Fruit fly (Drosophila melanogaster) whole organism, embryonic: ENCODE measurements around the gene CG42305.
A peak's percentile ranks its signal among the peaks of the same experiment; 100 is the strongest.

Experiments used
- Adf1 ChIP-seq: fragments of 200-800 bp; sonication (Bioruptor generic); IDR thresholded peaks from 2 replicates; pipeline ENCODE4 v1.3.6; 2022; ENCODE audit warnings: missing biosample characterization, missing genetic modification characterization
- Awh ChIP-seq: fragments of 200-800 bp; sonication (Bioruptor generic); IDR thresholded peaks from 2 replicates; pipeline ENCODE4, ENCODE4 v1.3.6; 2022; ENCODE audit warnings: missing biosample characterization, missing genetic modification characterization
- CG12942 ChIP-seq: fragments of 200-800 bp; sonication (Bioruptor generic); optimal IDR thresholded peaks from 3 replicates; lab custom pipeline; 2016; ENCODE audit warnings: missing biosample characterization, missing genetic modification characterization
- CG13424 ChIP-seq: fragments of 200-800 bp; sonication (Bioruptor generic); optimal IDR thresholded peaks from 2 replicates; lab custom pipeline; 2019; ENCODE audit warnings: missing biosample characterization, mild to moderate bottlenecking, missing genetic modification characterization, moderate library complexity
- CG14441 ChIP-seq: fragments of 200-800 bp; sonication (Bioruptor generic); IDR thresholded peaks from 2 replicates; pipeline ENCODE4 v1.3.6; 2022; ENCODE audit warnings: missing biosample characterization, missing genetic modification characterization
- CG15073 ChIP-seq: fragments of 200-800 bp; sonication (Bioruptor generic); optimal IDR thresholded peaks from 2 replicates; lab custom pipeline; 2016; ENCODE audit warnings: missing biosample characterization, missing genetic modification characterization
- CG15514 ChIP-seq: fragments of 200-800 bp; sonication (Bioruptor generic); optimal IDR thresholded peaks from 3 replicates; lab custom pipeline; 2017; ENCODE audit warnings: missing biosample characterization, missing genetic modification characterization, mild to moderate bottlenecking, moderate library complexity, missing genetic modification reagents
- CG3065 ChIP-seq: fragments of 200-800 bp; sonication (Bioruptor generic); optimal IDR thresholded peaks from 2 replicates; lab custom pipeline; 2016; ENCODE audit warnings: missing biosample characterization, missing genetic modification characterization
- CG31365 ChIP-seq: fragments of 200-800 bp; sonication (Bioruptor generic); optimal IDR thresholded peaks from 2 replicates; lab custom pipeline; 2018; ENCODE audit warnings: missing biosample characterization, mild to moderate bottlenecking, missing genetic modification characterization
- CG31388 ChIP-seq: fragments of 200-800 bp; sonication (Bioruptor generic); optimal IDR thresholded peaks from 2 replicates; lab custom pipeline; 2016; ENCODE audit warnings: missing biosample characterization, missing genetic modification characterization
- CG33557 ChIP-seq: fragments of 200-800 bp; sonication (Bioruptor generic); optimal IDR thresholded peaks from 2 replicates; lab custom pipeline; 2019; ENCODE audit warnings: missing biosample characterization, mild to moderate bottlenecking, missing genetic modification characterization, moderate library complexity
- CG4424 ChIP-seq: fragments of 200-800 bp; sonication (Bioruptor generic); optimal IDR thresholded peaks from 3 replicates; lab custom pipeline; 2016; ENCODE audit warnings: missing biosample characterization, missing genetic modification characterization
- CG4707 ChIP-seq: fragments of 200-800 bp; sonication (Bioruptor generic); optimal IDR thresholded peaks from 2 replicates; lab custom pipeline; 2018; ENCODE audit warnings: missing biosample characterization, mild to moderate bottlenecking, missing genetic modification characterization, moderate library complexity
- CG4854 ChIP-seq: fragments of 200-800 bp; sonication (Bioruptor generic); optimal IDR thresholded peaks from 2 replicates; lab custom pipeline; 2016; ENCODE audit warnings: missing biosample characterization, missing genetic modification characterization, inconsistent platforms
- CG6813 ChIP-seq: fragments of 200-800 bp; sonication (Bioruptor generic); optimal IDR thresholded peaks from 2 replicates; lab custom pipeline; 2017; ENCODE audit warnings: missing biosample characterization, missing genetic modification characterization, mild to moderate bottlenecking, moderate library complexity, missing genetic modification reagents
- CG7556 ChIP-seq: fragments of 200-800 bp; sonication (Bioruptor generic); optimal IDR thresholded peaks from 2 replicates; lab custom pipeline; 2017; ENCODE audit warnings: missing biosample characterization, mild to moderate bottlenecking, missing genetic modification characterization
- CG8089 ChIP-seq: fragments of 200-800 bp; sonication (Bioruptor generic); optimal IDR thresholded peaks from 3 replicates; lab custom pipeline; 2016; ENCODE audit warnings: missing biosample characterization, missing genetic modification characterization
- CG8290 ChIP-seq, 3 experiments: fragments of 200-800 bp; sonication (Bioruptor generic); optimal IDR thresholded peaks; 2 replicates each; lab custom pipeline; 2016 to 2019; ENCODE audit warnings: missing biosample characterization in 3 of 3, missing genetic modification characterization in 3 of 3, mild to moderate bottlenecking in 2 of 3, moderate library complexity in 1 of 3
- CHES-1-like ChIP-seq: fragments of 200-800 bp; sonication (Bioruptor generic); optimal IDR thresholded peaks from 2 replicates; lab custom pipeline; 2016; ENCODE audit warnings: missing biosample characterization, missing genetic modification characterization
- Deaf1 ChIP-seq: fragments of 200-800 bp; optimal IDR thresholded peaks from 3 replicates; lab custom pipeline; 2019; ENCODE audit warnings: missing biosample characterization, mild to moderate bottlenecking, missing genetic modification characterization, moderate library complexity
- Dp ChIP-seq: fragments of 200-800 bp; sonication (Bioruptor generic); optimal IDR thresholded peaks from 2 replicates; lab custom pipeline; 2018; ENCODE audit warnings: missing biosample characterization, mild to moderate bottlenecking, missing genetic modification characterization, moderate library complexity
- ERR ChIP-seq: fragments of 200-800 bp; sonication (Bioruptor generic); optimal IDR thresholded peaks from 2 replicates; lab custom pipeline; 2016; ENCODE audit warnings: missing biosample characterization, missing genetic modification characterization
- Fer1 ChIP-seq: fragments of 200-800 bp; sonication (Bioruptor generic); optimal IDR thresholded peaks from 2 replicates; lab custom pipeline; 2017; ENCODE audit warnings: missing biosample characterization, mild to moderate bottlenecking, missing genetic modification characterization
- Hand ChIP-seq: fragments of 200-800 bp; sonication (Bioruptor generic); optimal IDR thresholded peaks from 2 replicates; lab custom pipeline; 2017; ENCODE audit warnings: mild to moderate bottlenecking, missing biosample characterization, missing genetic modification reagents, missing genetic modification characterization
- Hmx ChIP-seq: fragments of 200-800 bp; sonication (Bioruptor generic); optimal IDR thresholded peaks from 2 replicates; lab custom pipeline; 2016; ENCODE audit warnings: missing biosample characterization, missing genetic modification characterization
- Max ChIP-seq: fragments of 200-800 bp; sonication (Bioruptor generic); optimal IDR thresholded peaks from 2 replicates; lab custom pipeline; 2016; ENCODE audit warnings: missing biosample characterization, mild to moderate bottlenecking, missing genetic modification characterization
- Myb ChIP-seq: fragments of 200-800 bp; sonication (Bioruptor generic); optimal IDR thresholded peaks from 2 replicates; lab custom pipeline; 2016; ENCODE audit warnings: missing biosample characterization, missing genetic modification characterization
- Nf-YA ChIP-seq: fragments of 200-800 bp; sonication (Bioruptor generic); IDR thresholded peaks from 2 replicates; pipeline ENCODE4 v1.3.6; 2022; ENCODE audit warnings: missing biosample characterization, missing genetic modification characterization
- Poxn ChIP-seq: fragments of 200-800 bp; sonication (Bioruptor generic); IDR thresholded peaks from 2 replicates; pipeline ENCODE4 v1.3.6; 2022; ENCODE audit warnings: missing biosample characterization, missing genetic modification characterization
- Sry-β ChIP-seq: fragments of 200-800 bp; sonication (Bioruptor generic); optimal IDR thresholded peaks from 2 replicates; lab custom pipeline; 2018; ENCODE audit warnings: missing biosample characterization, mild to moderate bottlenecking, missing genetic modification characterization, moderate library complexity
- Xbp1 ChIP-seq: fragments of 200-800 bp; sonication (Bioruptor generic); optimal IDR thresholded peaks from 3 replicates; lab custom pipeline; 2016; ENCODE audit warnings: missing biosample characterization, mild to moderate bottlenecking, missing genetic modification characterization
- bcd ChIP-seq: fragments of 200-800 bp; sonication (Bioruptor generic); optimal IDR thresholded peaks from 2 replicates; lab custom pipeline; 2017; ENCODE audit warnings: missing biosample characterization, mild to moderate bottlenecking, missing genetic modification characterization
- cato ChIP-seq: fragments of 200-800 bp; sonication (Bioruptor generic); optimal IDR thresholded peaks from 2 replicates; lab custom pipeline; 2016; ENCODE audit warnings: missing biosample characterization, missing genetic modification characterization, borderline replicate concordance
- ci ChIP-seq: fragments of 200-800 bp; sonication (Bioruptor generic); IDR thresholded peaks from 3 replicates; pipeline ENCODE4 v1.3.6; 2022; ENCODE audit warnings: missing biosample characterization, missing genetic modification characterization
- dati ChIP-seq: fragments of 200-800 bp; sonication (Bioruptor generic); IDR thresholded peaks from 2 replicates; pipeline ENCODE4 v1.3.6; 2022; ENCODE audit warnings: missing biosample characterization, missing genetic modification characterization
- fd96Cb ChIP-seq: fragments of 200-800 bp; sonication (Bioruptor generic); optimal IDR thresholded peaks from 2 replicates; lab custom pipeline; 2018; ENCODE audit warnings: missing biosample characterization, mild to moderate bottlenecking, missing genetic modification characterization, moderate library complexity
- ftz-f1 ChIP-seq: fragments of 200-800 bp; sonication (Bioruptor generic); optimal IDR thresholded peaks from 2 replicates; lab custom pipeline; 2016; ENCODE audit warnings: missing biosample characterization, missing genetic modification characterization
- gcm2 ChIP-seq: fragments of 200-800 bp; sonication (Bioruptor generic); optimal IDR thresholded peaks from 2 replicates; lab custom pipeline; 2016; ENCODE audit warnings: missing biosample characterization, missing genetic modification characterization
- her ChIP-seq: fragments of 200-800 bp; sonication (Bioruptor generic); optimal IDR thresholded peaks from 2 replicates; lab custom pipeline; 2016; ENCODE audit warnings: missing biosample characterization, missing genetic modification characterization
- knrl ChIP-seq: fragments of 200-800 bp; sonication (Bioruptor generic); IDR thresholded peaks from 3 replicates; pipeline ENCODE4 v1.3.6; 2022; ENCODE audit warnings: missing biosample characterization, missing genetic modification characterization; ENCODE audit not compliant: partially characterized antibody
- mam ChIP-seq: fragments of 200-800 bp; sonication (Bioruptor generic); optimal IDR thresholded peaks from 3 replicates; lab custom pipeline; 2016; ENCODE audit warnings: missing biosample characterization, missing genetic modification characterization
- mld ChIP-seq: fragments of 200-800 bp; sonication (Bioruptor generic); IDR thresholded peaks from 3 replicates; pipeline ENCODE4 v1.3.6; 2022; ENCODE audit warnings: missing biosample characterization, missing genetic modification characterization; ENCODE audit not compliant: partially characterized antibody
- p53 ChIP-seq: fragments of 200-800 bp; sonication (Bioruptor generic); optimal IDR thresholded peaks from 2 replicates; lab custom pipeline; 2016; ENCODE audit warnings: missing biosample characterization, missing genetic modification characterization
- prd ChIP-seq, 3 experiments: fragments of >200 bp in 2 of 3; fragments of 200-800 bp in 1 of 3; sonication (Bioruptor generic) in 1 of 3; optimal IDR thresholded peaks in 2 of 3; IDR thresholded peaks in 1 of 3; 2 replicates in 2 of 3; 3 replicates in 1 of 3; pipeline versions ENCODE4 v1.3.6 to Lab custom; 2017 to 2022; ENCODE audit warnings: missing biosample characterization in 1 of 3, missing genetic modification characterization in 1 of 3
- rib ChIP-seq: fragments of 200-800 bp; sonication (Bioruptor generic); IDR thresholded peaks from 2 replicates; pipeline ENCODE4 v1.3.6; 2022; ENCODE audit warnings: missing biosample characterization, missing genetic modification characterization
- sens-2 ChIP-seq: fragments of 200-800 bp; sonication (Bioruptor generic); IDR thresholded peaks from 2 replicates; pipeline ENCODE4 v1.3.6; 2022; ENCODE audit warnings: missing biosample characterization, missing genetic modification characterization
- so ChIP-seq: fragments of 200-800 bp; sonication (Bioruptor generic); IDR thresholded peaks from 3 replicates; pipeline ENCODE4 v1.3.6; 2022; ENCODE audit warnings: missing biosample characterization, missing genetic modification characterization
- tll ChIP-seq, 2 experiments: fragments of 200-800 bp in 1 of 2; fragments of >200 bp in 1 of 2; sonication (Bioruptor generic) in 1 of 2; optimal IDR thresholded peaks; 2 replicates each; lab custom pipeline; 2017 to 2019; ENCODE audit warnings: missing biosample characterization in 2 of 2, missing genetic modification characterization in 2 of 2, mild to moderate bottlenecking in 1 of 2, moderate library complexity in 1 of 2
- ttk ChIP-seq: fragments of 200-800 bp; sonication (Bioruptor generic); IDR thresholded peaks from 2 replicates; pipeline ENCODE4 v2.1.2; 2022; ENCODE audit warnings: missing biosample characterization, missing genetic modification characterization
- wor ChIP-seq: fragments of 200-800 bp; sonication (Bioruptor generic); IDR thresholded peaks from 2 replicates; pipeline ENCODE4 v1.3.6; 2022; ENCODE audit warnings: missing biosample characterization, missing genetic modification characterization

CG42305 gene

DNA sequence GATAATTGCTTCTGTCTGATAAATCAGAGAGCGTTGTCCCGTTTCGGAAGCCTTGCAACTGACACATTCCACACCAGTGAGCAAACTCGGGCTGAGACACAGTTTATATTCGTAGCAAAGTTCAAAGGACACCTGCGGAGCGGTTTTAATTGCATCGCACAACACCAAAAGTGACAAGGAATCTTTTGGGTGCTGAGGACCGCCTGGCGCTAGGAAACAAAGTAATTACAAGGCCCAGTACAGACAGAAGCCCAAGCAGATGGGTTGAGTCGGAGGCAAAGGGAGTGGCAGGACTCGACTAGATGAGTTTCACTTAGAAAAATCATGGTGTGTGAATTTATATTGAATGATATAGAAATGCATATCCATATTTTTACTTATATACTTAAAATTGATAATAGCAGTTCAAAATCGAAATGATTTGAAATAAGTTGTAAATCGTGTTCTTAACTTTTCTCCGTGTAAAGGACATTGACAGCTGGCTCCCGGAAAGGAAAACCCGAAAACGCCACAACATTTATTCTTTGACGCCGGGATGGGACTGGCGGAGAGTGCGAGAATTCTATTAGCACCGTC lies 3.6 kb upstream of the CG42305 start (continued):
- TF ChIP-seq tll (GFP tag; optimal IDR thresholded peaks at IDR 0.05; lab: Kevin White, UChicago) (no peak), knrl (GFP tag; lab: Robert Waterston, UW) (no peak), ftz-f1 (GFP tag; lab: Kevin White, UChicago) (no peak), CG4707 (GFP tag; lab: Kevin White, UChicago) (no peak), CG15073 (GFP tag; lab: Kevin White, UChicago) (no peak), CG31388 (GFP tag; lab: Kevin White, UChicago) (no peak), her (GFP tag; lab: Kevin White, UChicago) (no peak), gcm2 (no peak), wor (GFP tag; lab: Robert Waterston, UW) (no peak), Fer1 (GFP tag; lab: Kevin White, UChicago) (no peak), CG8089 (GFP tag; lab: Kevin White, UChicago) (no peak), Dp (GFP tag; lab: Kevin White, UChicago) (no peak), CG4424 (GFP tag; lab: Kevin White, UChicago) (peak; percentile 26), Hand (GFP tag; lab: Kevin White, UChicago) (no peak), CG15514 (no peak), CG6813 (GFP tag; lab: Kevin White, UChicago) (no peak), ERR (GFP tag; lab: Kevin White, UChicago) (no peak), CG33557 (GFP tag; lab: Kevin White, UChicago) (no peak), Hmx (GFP tag; lab: Kevin White, UChicago) (no peak), CHES-1-like (GFP tag; lab: Kevin White, UChicago) (no peak), Xbp1 (no peak), Nf-YA (GFP tag; lab: Robert Waterston, UW) (no peak), CG13424 (tag; lab: Kevin White, UChicago) (peak; percentile 13), CG3065 (no peak), cato (GFP tag; lab: Kevin White, UChicago) (no peak), Sry-β (GFP tag; lab: Kevin White, UChicago) (no peak), Deaf1 (tag; lab: Kevin White, UChicago) (no peak), p53 (no peak), rib (GFP tag; lab: Robert Waterston, UW) (no peak), ci (GFP tag; lab: Robert Waterston, UW) (peak; percentile 53; the same call in 1 of the 3 replicates), Myb (GFP tag; lab: Kevin White, UChicago) (no peak), Max (GFP tag; lab: Kevin White, UChicago) (no peak), prd (optimal IDR thresholded peaks at IDR 0.05; lab: Kevin White, UChicago) (no peak), prd (GFP tag; IDR thresholded peaks at IDR 0.05; lab: Robert Waterston, UW) (peak; percentile 87), CG14441 (GFP tag; lab: Robert Waterston, UW) (no peak), bcd (no peak), CG12942 (GFP tag; lab: Kevin White, UChicago) (no peak), Poxn (GFP tag; lab: Robert Waterston, UW) (no peak), mld (no peak), sens-2 (GFP tag; lab: Robert Waterston, UW) (no peak), CG31365 (tag; lab: Kevin White, UChicago) (no peak), dati (no peak), so (no peak), Awh (peak; percentile 57; the same call in 1 of the 2 replicates), Adf1 (GFP tag; lab: Robert Waterston, UW) (no peak), CG8290 (GFP tag; optimal IDR thresholded peaks at IDR 0.05; lab: Kevin White, UChicago) (no peak), CG8290 (tag; optimal IDR thresholded peaks at IDR 0.05; lab: Kevin White, UChicago) (no peak), CG7556 (GFP tag; lab: Kevin White, UChicago) (peak; percentile 39), fd96Cb (tag; lab: Kevin White, UChicago) (peak; percentile 29), ttk (no peak), CG4854 (GFP tag; lab: Kevin White, UChicago) (no peak), mam (GFP tag; lab: Kevin White, UChicago) (no peak)
